Worm (Caenorhabditis elegans) whole organism, L1 larva: ENCODE measurements around the gene sdf-9.
"Not testable (repeated sequence)": the region's sequence is repeated elsewhere in the genome, so short reads cannot be mapped to it uniquely, and the experiment has no call there.

Experiments used
- ceh-82 ChIP-seq, 3 experiments: fragments of 150-350 bp in 1 of 3; sonication (generic microtip) in 2 of 3; optimal IDR thresholded peaks; 2 replicates each; lab custom pipeline; 2014 to 2017; ENCODE audit warnings: missing biosample characterization in 3 of 3, missing genetic modification characterization in 3 of 3
- dpl-1 ChIP-seq, 3 experiments: fragments of 150-350 bp in 2 of 3; sonication (generic microtip) in 1 of 3; optimal IDR thresholded peaks; 2 replicates each; lab custom pipeline; 2014 to 2017; ENCODE audit warnings: missing biosample characterization in 3 of 3, missing genetic modification characterization in 3 of 3, missing genetic modification reagents in 3 of 3
- egl-13 ChIP-seq: sonication (generic microtip); optimal IDR thresholded peaks from 2 replicates; lab custom pipeline; 2016; ENCODE audit warnings: missing genotype, missing genetic modification reagents, missing genetic modification characterization, missing compliant biosample characterization
- fkh-10 ChIP-seq: sonication (generic microtip); optimal IDR thresholded peaks from 2 replicates; lab custom pipeline; 2017; ENCODE audit warnings: missing biosample characterization, missing genetic modification reagents, missing genetic modification characterization
- fkh-8 ChIP-seq: sonication (generic microtip); optimal IDR thresholded peaks from 2 replicates; lab custom pipeline; 2016; ENCODE audit warnings: mild to moderate bottlenecking, missing genetic modification characterization, missing compliant biosample characterization
- fos-1 ChIP-seq: fragments of 150-350 bp; optimal IDR thresholded peaks from 2 replicates; lab custom pipeline; 2014; ENCODE audit warnings: missing biosample characterization, missing genetic modification characterization
- jun-1 ChIP-seq: fragments of 150-350 bp; optimal IDR thresholded peaks from 2 replicates; lab custom pipeline; 2014; ENCODE audit warnings: missing biosample characterization, missing genetic modification reagents, missing genetic modification characterization
- nhr-11 ChIP-seq: fragments of 150-350 bp; optimal IDR thresholded peaks from 2 replicates; lab custom pipeline; 2014; ENCODE audit warnings: missing biosample characterization, missing genetic modification characterization
- skn-1 ChIP-seq: fragments of 150-350 bp; optimal IDR thresholded peaks from 2 replicates; lab custom pipeline; 2014; ENCODE audit warnings: missing biosample characterization, missing genetic modification characterization
- sup-37 ChIP-seq: fragments of 200-800 bp; sonication (Bioruptor generic); optimal IDR thresholded peaks from 2 replicates; lab custom pipeline; 2018; ENCODE audit warnings: mild to moderate bottlenecking, missing genetic modification characterization, missing compliant biosample characterization
- tlp-1 ChIP-seq: fragments of 150-350 bp; optimal IDR thresholded peaks from 2 replicates; lab custom pipeline; 2014; ENCODE audit warnings: missing biosample characterization, missing genetic modification characterization
- unc-86 ChIP-seq: sonication (generic microtip); optimal IDR thresholded peaks from 2 replicates; lab custom pipeline; 2016; ENCODE audit warnings: missing genetic modification characterization, missing compliant biosample characterization

ce11 chrV:20803464-20803863, 5.4 kb downstream of the sdf-9 start:
- TF ChIP-seq dpl-1 (GFP tag; optimal IDR thresholded peaks at IDR 0.05; lab: Kevin White, UChicago); skn-1 (tag; lab: Kevin White, UChicago); egl-13 (tag; lab: Kevin White, UChicago); tlp-1; ceh-82 (tag; optimal IDR thresholded peaks at IDR 0.05; lab: Kevin White, UChicago); fkh-10 (GFP tag; lab: Kevin White, UChicago); nhr-11 (tag; lab: Kevin White, UChicago); fos-1 (tag; lab: Kevin White, UChicago); sup-37 (GFP tag; lab: Kevin White, UChicago); jun-1 (tag; lab: Kevin White, UChicago); unc-86 (tag; lab: Kevin White, UChicago); fkh-8 (tag; lab: Kevin White, UChicago): not testable (repeated sequence)
